Fruit fly (Drosophila melanogaster) whole organism, wandering third instar larva: ENCODE results near the gene CG1545.

Experiments used
- CG32264 ChIP-seq: fragments of 200-800 bp; sonication (Bioruptor generic); optimal IDR thresholded peaks from 2 replicates; lab custom pipeline; 2016; ENCODE audit warnings: missing biosample characterization, missing genetic modification characterization
- CG9705 ChIP-seq: fragments of 200-800 bp; sonication (Bioruptor generic); optimal IDR thresholded peaks from 2 replicates; lab custom pipeline; 2018; ENCODE audit warnings: missing biosample characterization, mild to moderate bottlenecking, missing genetic modification characterization
- CrebA ChIP-seq: fragments of 200-800 bp; sonication (Bioruptor generic); optimal IDR thresholded peaks from 2 replicates; lab custom pipeline; 2016; ENCODE audit warnings: missing biosample characterization, mild to moderate bottlenecking, missing genetic modification characterization, borderline replicate concordance
- Dfd ChIP-seq: fragments of >200 bp; optimal IDR thresholded peaks from 2 replicates; lab custom pipeline; 2017; ENCODE audit warnings: missing biosample characterization, missing genetic modification characterization
- Dif ChIP-seq: fragments of 200-275, 200-300 bp; sonication (Bioruptor generic); optimal IDR thresholded peaks from 2 replicates; lab custom pipeline; 2018; ENCODE audit warnings: missing biosample characterization, missing genetic modification characterization; ENCODE audit not compliant: partially characterized antibody
- GATAd ChIP-seq: sonication (Bioruptor generic); optimal IDR thresholded peaks from 2 replicates; lab custom pipeline; 2016; ENCODE audit warnings: missing biosample characterization, missing genetic modification characterization
- HLH106 ChIP-seq: fragments of 200-800 bp; optimal IDR thresholded peaks from 3 replicates; lab custom pipeline; 2019; ENCODE audit warnings: missing biosample characterization, mild to moderate bottlenecking, missing genetic modification characterization, moderate library complexity
- Hnf4 ChIP-seq: fragments of 200-800 bp; sonication (Bioruptor generic); optimal IDR thresholded peaks from 2 replicates; lab custom pipeline; 2016; ENCODE audit warnings: missing biosample characterization, mild to moderate bottlenecking, missing genetic modification characterization
- Hr78 ChIP-seq: fragments of >200 bp; optimal IDR thresholded peaks from 2 replicates; lab custom pipeline; 2017; ENCODE audit warnings: missing biosample characterization, missing genetic modification characterization
- Hr83 ChIP-seq: fragments of 200-300 bp; sonication (Bioruptor generic); optimal IDR thresholded peaks from 2 replicates; lab custom pipeline; 2016; ENCODE audit warnings: missing biosample characterization, mild to moderate bottlenecking, missing genetic modification characterization, moderate library complexity; ENCODE audit not compliant: poor library complexity, severe bottlenecking
- Jra ChIP-seq: sonication (Bioruptor generic); optimal IDR thresholded peaks from 2 replicates; lab custom pipeline; 2016; ENCODE audit warnings: missing biosample characterization, missing genetic modification characterization
- Mio ChIP-seq: sonication (Bioruptor generic); optimal IDR thresholded peaks from 2 replicates; lab custom pipeline; 2016; ENCODE audit warnings: missing biosample characterization, missing genetic modification characterization
- Myc ChIP-seq: fragments of >200 bp; optimal IDR thresholded peaks from 2 replicates; lab custom pipeline; 2017
- N ChIP-seq: fragments of >200 bp; optimal IDR thresholded peaks from 2 replicates; lab custom pipeline; 2018; ENCODE audit warnings: missing biosample characterization, missing external identifiers, missing genetic modification characterization
- OdsH ChIP-seq: fragments of 200-800 bp; sonication (Bioruptor generic); optimal IDR thresholded peaks from 2 replicates; lab custom pipeline; 2016; ENCODE audit warnings: missing biosample characterization, mild to moderate bottlenecking, missing genetic modification characterization
- Rel ChIP-seq, 2 experiments: fragments of 200-800 bp; sonication (Bioruptor generic) in 1 of 2; optimal IDR thresholded peaks; 2 replicates in 1 of 2; 3 replicates in 1 of 2; lab custom pipeline; 2016 to 2019; ENCODE audit warnings: mild to moderate bottlenecking in 2 of 2, missing biosample characterization in 2 of 2, missing genetic modification characterization in 2 of 2, moderate library complexity in 1 of 2
- Sp1 ChIP-seq: fragments of 200-800 bp; sonication (Bioruptor generic); optimal IDR thresholded peaks from 3 replicates; lab custom pipeline; 2019; ENCODE audit warnings: missing biosample characterization, mild to moderate bottlenecking, missing genetic modification characterization, moderate library complexity
- Vsx2 ChIP-seq: fragments of 200-300, 225-300 bp; sonication (Bioruptor generic); optimal IDR thresholded peaks from 2 replicates; lab custom pipeline; 2018; ENCODE audit warnings: missing biosample characterization, missing genetic modification characterization; ENCODE audit not compliant: partially characterized antibody
- br ChIP-seq: fragments of 200-800 bp; sonication (Bioruptor generic); optimal IDR thresholded peaks from 2 replicates; lab custom pipeline; 2016; ENCODE audit warnings: missing biosample characterization, missing genetic modification characterization
- brk ChIP-seq: fragments of 200-800 bp; sonication (Bioruptor generic); optimal IDR thresholded peaks from 2 replicates; lab custom pipeline; 2016; ENCODE audit warnings: missing biosample characterization, mild to moderate bottlenecking, missing genetic modification characterization
- dmrt93B ChIP-seq: fragments of 200-800 bp; sonication (Bioruptor generic); optimal IDR thresholded peaks from 2 replicates; lab custom pipeline; 2018; ENCODE audit warnings: missing biosample characterization, mild to moderate bottlenecking, missing genetic modification characterization
- ey ChIP-seq: fragments of 200-800 bp; sonication (Bioruptor generic); optimal IDR thresholded peaks from 2 replicates; lab custom pipeline; 2016; ENCODE audit warnings: missing biosample characterization, missing genetic modification characterization
- foxo ChIP-seq, 2 experiments: fragments of 200-800 bp; sonication (Bioruptor generic); optimal IDR thresholded peaks; 2 replicates in 1 of 2; 3 replicates in 1 of 2; lab custom pipeline; 2016 to 2017; ENCODE audit warnings: missing biosample characterization in 2 of 2, missing genetic modification characterization in 2 of 2
- fru ChIP-seq: fragments of 200-800 bp; sonication (Bioruptor generic); optimal IDR thresholded peaks from 3 replicates; lab custom pipeline; 2016; ENCODE audit warnings: missing biosample characterization, mild to moderate bottlenecking, missing genetic modification characterization
- h ChIP-seq: fragments of 200-800 bp; sonication (Bioruptor generic); optimal IDR thresholded peaks from 3 replicates; lab custom pipeline; 2016; ENCODE audit warnings: missing biosample characterization, mild to moderate bottlenecking, missing genetic modification characterization
- jim ChIP-seq: fragments of 175-275, 200-325 bp; sonication (Bioruptor generic); optimal IDR thresholded peaks from 2 replicates; lab custom pipeline; 2016; ENCODE audit warnings: missing biosample characterization, mild to moderate bottlenecking, missing genetic modification characterization
- lola ChIP-seq: fragments of >200 bp; optimal IDR thresholded peaks from 2 replicates; lab custom pipeline; 2017; ENCODE audit warnings: missing biosample characterization, missing genetic modification characterization
- pan ChIP-seq: fragments of >200 bp; optimal IDR thresholded peaks from 2 replicates; lab custom pipeline; 2017
- psq ChIP-seq: fragments of 200-800 bp; sonication (Bioruptor generic); optimal IDR thresholded peaks from 3 replicates; lab custom pipeline; 2017; ENCODE audit warnings: missing biosample characterization, mild to moderate bottlenecking, missing genetic modification characterization, moderate library complexity
- rgr ChIP-seq: fragments of 200-800 bp; sonication (Bioruptor generic); optimal IDR thresholded peaks from 3 replicates; lab custom pipeline; 2016; ENCODE audit warnings: missing biosample characterization, mild to moderate bottlenecking, missing genetic modification characterization
- sage ChIP-seq: fragments of 200-800 bp; sonication (Bioruptor generic); optimal IDR thresholded peaks from 2 replicates; lab custom pipeline; 2016; ENCODE audit warnings: missing biosample characterization, mild to moderate bottlenecking, missing genetic modification characterization
- tai ChIP-seq: sonication (Bioruptor generic); optimal IDR thresholded peaks from 2 replicates; lab custom pipeline; 2016; ENCODE audit warnings: missing biosample characterization, missing genetic modification characterization
- usp ChIP-seq: fragments of >200 bp; optimal IDR thresholded peaks from 2 replicates; lab custom pipeline; 2017; ENCODE audit warnings: missing biosample characterization, missing genetic modification characterization
- woc ChIP-seq: sonication (Bioruptor generic); optimal IDR thresholded peaks from 2 replicates; lab custom pipeline; 2016; ENCODE audit warnings: missing biosample characterization, mild to moderate bottlenecking, missing genetic modification characterization

CG1545 gene

dm6 chrX:11081242-11081641 lies 21.8 kb upstream of the CG1545 start:
- TF ChIP-seq HLH106 (tag; lab: Kevin White, UChicago) (peak; percentile 18), rgr (GFP tag; lab: Kevin White, UChicago) (no peak), dmrt93B (GFP tag; lab: Kevin White, UChicago) (peak; percentile 3), foxo (GFP tag; optimal IDR thresholded peaks at IDR 0.05; lab: Kevin White, UChicago) (peak in 1 of 2 experiments; percentile 23), h (GFP tag; lab: Kevin White, UChicago) (peak; percentile 5), tai (no peak), N (no peak), CG32264 (GFP tag; lab: Kevin White, UChicago) (no peak)
- TF ChIP-seq, all 38 proteins: peak for 4

- TF ChIP-seq foxo (GFP tag; optimal IDR thresholded peaks at IDR 0.05; lab: Kevin White, UChicago) (no peak), fru (no peak), OdsH (GFP tag; lab: Kevin White, UChicago) (no peak), Rel (GFP tag; optimal IDR thresholded peaks at IDR 0.05; lab: Kevin White, UChicago) (no peak), Rel (tag; optimal IDR thresholded peaks at IDR 0.05; lab: Kevin White, UChicago) (no peak), sage (GFP tag; lab: Kevin White, UChicago) (no peak), Jra (GFP tag; lab: Kevin White, UChicago) (no peak), HLH106 (tag; lab: Kevin White, UChicago) (no peak), ey (GFP tag; lab: Kevin White, UChicago) (no peak), CG32264 (GFP tag; lab: Kevin White, UChicago) (no peak), brk (GFP tag; lab: Kevin White, UChicago) (no peak), tai (no peak), pan (lab: Kevin White, UChicago) (no peak)
Observed at dm6 chrX:11066252-11066651, 6.8 kb upstream of the CG1545 start, which contains the start of gene CG15203. TSS of gene CG15203 (plus strand) at chrX:11066552.

dm6 chrX:11063070-11063469 lies 3.7 kb upstream of the CG1545 start, which contains the start of gene CG1537:
TSS of gene CG1537 (minus strand) at chrX:11063170.
- no peak for TF ChIP-seq rgr (GFP tag; lab: Kevin White, UChicago)
- no peak for TF ChIP-seq dmrt93B (GFP tag; lab: Kevin White, UChicago)
- no peak for TF ChIP-seq Hr78
- no peak for TF ChIP-seq HLH106 (tag; lab: Kevin White, UChicago)
- TF ChIP-seq Sp1 (GFP tag; lab: Kevin White, UChicago): no peak
- no peak for TF ChIP-seq lola (GFP tag; lab: Kevin White, UChicago)
- TF ChIP-seq usp (GFP tag; lab: Kevin White, UChicago): no peak
- TF ChIP-seq CrebA (GFP tag; lab: Kevin White, UChicago): no peak
- no peak for TF ChIP-seq jim (GFP tag; lab: Kevin White, UChicago)
- no peak for TF ChIP-seq woc (GFP tag; lab: Kevin White, UChicago)
- no peak for TF ChIP-seq N
- TF ChIP-seq CG9705 (GFP tag; lab: Kevin White, UChicago): no peak
- TF ChIP-seq Vsx2 (GFP tag; lab: Kevin White, UChicago): no peak
- no peak for TF ChIP-seq Jra (GFP tag; lab: Kevin White, UChicago)
- TF ChIP-seq Rel (GFP tag; optimal IDR thresholded peaks at IDR 0.05; lab: Kevin White, UChicago): no peak
- no peak for TF ChIP-seq Rel (tag; optimal IDR thresholded peaks at IDR 0.05; lab: Kevin White, UChicago)
- TF ChIP-seq Myc (lab: Kevin White, UChicago): no peak
- TF ChIP-seq fru: no peak

- TF ChIP-seq brk (GFP tag; lab: Kevin White, UChicago) (no peak), tai (no peak), h (GFP tag; lab: Kevin White, UChicago) (no peak), fru (no peak), Vsx2 (GFP tag; lab: Kevin White, UChicago) (no peak), CG9705 (GFP tag; lab: Kevin White, UChicago) (no peak), Hnf4 (no peak)
- TF ChIP-seq, all 38 proteins: peak for 0
Observed at dm6 chrX:11053456-11053855, 6.0 kb downstream of the CG1545 start, which contains the start of gene CG1552. TSS of gene CG1552 (minus strand) at chrX:11053556.

DNA sequence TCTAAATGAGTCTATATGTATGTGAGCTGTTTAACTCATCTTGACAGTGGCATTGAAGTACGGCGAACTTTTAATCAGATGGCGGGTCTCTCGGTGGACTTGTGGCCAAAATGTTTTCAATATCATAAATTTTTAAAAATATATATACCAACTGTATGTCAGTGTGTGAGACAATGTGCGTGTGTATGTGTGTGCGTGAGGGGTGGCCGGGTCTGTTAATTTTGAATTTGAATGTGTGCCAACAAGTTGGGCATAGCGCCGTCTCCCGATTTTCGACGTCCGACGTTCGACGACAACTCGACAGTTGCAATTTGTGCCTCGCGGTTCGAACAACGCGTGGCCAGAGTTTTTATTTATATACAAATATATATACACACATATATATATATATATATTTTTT lies 15.0 kb downstream of the CG1545 start, which contains the start of gene SmydA-4:
Gene SmydA-4 (plus strand): TSS at position 301 of the 400 bp plus-strand sequence.
- TF ChIP-seq brk (GFP tag; lab: Kevin White, UChicago) (no peak), N (no peak), ey (GFP tag; lab: Kevin White, UChicago) (no peak), rgr (GFP tag; lab: Kevin White, UChicago) (no peak)

DNA sequence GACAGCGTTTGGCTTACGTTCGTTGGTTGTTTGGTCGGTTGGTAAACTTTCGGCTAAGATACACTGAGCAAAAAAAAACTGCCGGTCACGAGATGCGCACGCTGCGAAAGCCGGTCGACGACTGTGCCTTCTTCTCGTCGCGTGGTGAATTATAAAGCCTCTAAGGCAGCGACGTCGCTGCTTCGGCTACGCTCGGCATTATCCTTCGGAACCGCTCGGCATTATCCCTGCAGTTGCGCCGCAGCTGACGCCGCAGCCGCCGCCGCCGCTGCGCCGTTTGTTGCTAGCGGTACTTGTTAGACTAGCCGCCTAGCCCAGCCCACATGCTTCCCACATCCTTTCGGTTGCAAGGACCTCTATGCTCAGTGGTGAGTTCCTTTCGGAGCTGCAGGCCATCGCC lies 19.6 kb downstream of the CG1545 start, which contains the start of gene vex:
Gene vex (minus strand): TSS at position 114 of the 400 bp plus-strand sequence.
- TF ChIP-seq Hr83 (GFP tag; lab: Kevin White, UChicago) (no peak), usp (GFP tag; lab: Kevin White, UChicago) (no peak), Rel (GFP tag; optimal IDR thresholded peaks at IDR 0.05; lab: Kevin White, UChicago) (no peak), Rel (tag; optimal IDR thresholded peaks at IDR 0.05; lab: Kevin White, UChicago) (no peak), Dfd (GFP tag; lab: Kevin White, UChicago) (no peak), woc (GFP tag; lab: Kevin White, UChicago) (no peak), GATAd (GFP tag; lab: Kevin White, UChicago) (no peak), Mio (no peak), br (GFP tag; lab: Kevin White, UChicago) (no peak), CG32264 (GFP tag; lab: Kevin White, UChicago) (no peak), pan (lab: Kevin White, UChicago) (no peak), HLH106 (tag; lab: Kevin White, UChicago) (no peak), brk (GFP tag; lab: Kevin White, UChicago) (no peak), Dif (GFP tag; lab: Kevin White, UChicago) (no peak), CrebA (GFP tag; lab: Kevin White, UChicago) (no peak), foxo (GFP tag; optimal IDR thresholded peaks at IDR 0.05; lab: Kevin White, UChicago) (no peak), Jra (GFP tag; lab: Kevin White, UChicago) (no peak), rgr (GFP tag; lab: Kevin White, UChicago) (no peak), psq (GFP tag; lab: Kevin White, UChicago) (no peak), tai (no peak)
- TF ChIP-seq, all 38 proteins: peak for 0
